Worm (Caenorhabditis elegans) whole organism, L2 larva: ENCODE results near the gene C37C3.17.
A peak's percentile ranks its signal among the peaks of the same experiment; 100 is the strongest.

Experiments
- C34F6.9 ChIP-seq: fragments of 150-350 bp; optimal IDR thresholded peaks from 2 replicates; lab custom pipeline; 2014; ENCODE audit warnings: missing biosample characterization, missing genetic modification characterization
- F13H6.1 ChIP-seq: sonication (generic microtip); optimal IDR thresholded peaks from 2 replicates; lab custom pipeline; 2016; ENCODE audit warnings: missing genetic modification characterization, missing compliant biosample characterization
- R02D3.7 ChIP-seq: fragments of 150-350 bp; optimal IDR thresholded peaks from 2 replicates; lab custom pipeline; 2014; ENCODE audit warnings: missing biosample characterization, missing genetic modification characterization
- Y55F3AM.14 ChIP-seq: fragments of 200-800 bp; sonication (Bioruptor generic); optimal IDR thresholded peaks from 2 replicates; lab custom pipeline; 2018; ENCODE audit warnings: mild to moderate bottlenecking, missing genetic modification characterization, missing compliant biosample characterization
- ZK546.5 ChIP-seq: sonication (generic microtip); optimal IDR thresholded peaks from 2 replicates; lab custom pipeline; 2017; ENCODE audit warnings: missing biosample characterization, missing genetic modification characterization
- alr-1 ChIP-seq: fragments of 150-350 bp; optimal IDR thresholded peaks from 2 replicates; lab custom pipeline; 2014; ENCODE audit warnings: missing biosample characterization, missing genetic modification characterization
- aly-2 ChIP-seq: fragments of 150-350 bp; optimal IDR thresholded peaks from 2 replicates; lab custom pipeline; 2014; ENCODE audit warnings: missing biosample characterization, missing genetic modification characterization
- ama-1 ChIP-seq: fragments of 150-350 bp; optimal IDR thresholded peaks from 2 replicates; lab custom pipeline; 2018; ENCODE audit warnings: inconsistent platforms
- blmp-1 ChIP-seq: sonication (generic microtip); optimal IDR thresholded peaks from 2 replicates; lab custom pipeline; 2017; ENCODE audit warnings: missing genetic modification characterization, mild to moderate bottlenecking, missing compliant biosample characterization, antibody characterized with exemption, moderate library complexity; ENCODE audit not compliant: insufficient read depth
- ceh-16 ChIP-seq: fragments of 150-350 bp; optimal IDR thresholded peaks from 2 replicates; lab custom pipeline; 2014; ENCODE audit warnings: missing biosample characterization, missing genetic modification characterization
- ceh-82 ChIP-seq: fragments of 150-350 bp; optimal IDR thresholded peaks from 2 replicates; lab custom pipeline; 2014; ENCODE audit warnings: missing biosample characterization, missing genetic modification characterization
- crh-2 ChIP-seq: sonication (generic microtip); optimal IDR thresholded peaks from 2 replicates; lab custom pipeline; 2017; ENCODE audit warnings: missing biosample characterization, missing genetic modification characterization
- dmd-4 ChIP-seq: sonication (generic microtip); optimal IDR thresholded peaks from 2 replicates; lab custom pipeline; 2017; ENCODE audit warnings: missing biosample characterization, missing genetic modification characterization
- egl-27 ChIP-seq: sonication (generic microtip); optimal IDR thresholded peaks from 3 replicates; lab custom pipeline; 2017; ENCODE audit warnings: missing biosample characterization, missing genetic modification reagents, missing genetic modification characterization
- elt-1 ChIP-seq: fragments of 150-350 bp; optimal IDR thresholded peaks from 2 replicates; lab custom pipeline; 2014; ENCODE audit warnings: missing biosample characterization, missing genetic modification characterization
- elt-3 ChIP-seq: sonication (generic microtip); optimal IDR thresholded peaks from 2 replicates; lab custom pipeline; 2017; ENCODE audit warnings: missing biosample characterization, missing genetic modification characterization
- fos-1 ChIP-seq: fragments of 150-350 bp; optimal IDR thresholded peaks from 2 replicates; lab custom pipeline; 2014; ENCODE audit warnings: missing biosample characterization, missing genetic modification characterization
- gmeb-1 ChIP-seq: fragments of 150-350 bp; optimal IDR thresholded peaks from 2 replicates; lab custom pipeline; 2014; ENCODE audit warnings: missing biosample characterization, missing genetic modification characterization
- lin-11 ChIP-seq: fragments of 150-350 bp; sonication (generic microtip); optimal IDR thresholded peaks from 2 replicates; lab custom pipeline; 2014; ENCODE audit warnings: missing biosample characterization, missing genetic modification characterization, inconsistent platforms, mixed read lengths
- lin-13 ChIP-seq: fragments of 150-350 bp; optimal IDR thresholded peaks from 2 replicates; lab custom pipeline; 2014; ENCODE audit warnings: missing biosample characterization, missing genetic modification reagents, missing genetic modification characterization
- lin-39 ChIP-seq: fragments of 150-350 bp; optimal IDR thresholded peaks from 2 replicates; lab custom pipeline; 2014; ENCODE audit warnings: missing biosample characterization, missing genetic modification reagents, missing genetic modification characterization
- lsy-2 ChIP-seq, 2 experiments: fragments of 150-350 bp in 1 of 2; sonication (generic microtip) in 1 of 2; optimal IDR thresholded peaks; 2 replicates each; lab custom pipeline; 2014 to 2017; ENCODE audit warnings: missing biosample characterization in 2 of 2, missing genetic modification characterization in 2 of 2
- mab-5 ChIP-seq: fragments of 150-350 bp; optimal IDR thresholded peaks from 2 replicates; lab custom pipeline; 2014; ENCODE audit warnings: missing biosample characterization, missing genetic modification characterization
- mbf-1 ChIP-seq: sonication (generic microtip); optimal IDR thresholded peaks from 2 replicates; lab custom pipeline; 2017; ENCODE audit warnings: missing biosample characterization, missing genetic modification characterization
- mdl-1 ChIP-seq, 2 experiments: fragments of 150-350 bp in 1 of 2; sonication (generic microtip) in 1 of 2; optimal IDR thresholded peaks; 2 replicates each; lab custom pipeline; 2017; ENCODE audit warnings: missing biosample characterization in 2 of 2, missing genetic modification characterization in 2 of 2
- nhr-10 ChIP-seq: sonication (generic microtip); optimal IDR thresholded peaks from 2 replicates; lab custom pipeline; 2017; ENCODE audit warnings: missing biosample characterization, missing genetic modification characterization
- nhr-11 ChIP-seq: fragments of 150-350 bp; optimal IDR thresholded peaks from 2 replicates; lab custom pipeline; 2014; ENCODE audit warnings: missing biosample characterization, missing genetic modification characterization
- nhr-12 ChIP-seq: fragments of 150-350 bp; optimal IDR thresholded peaks from 2 replicates; lab custom pipeline; 2014; ENCODE audit warnings: missing biosample characterization, missing genetic modification characterization
- nhr-129 ChIP-seq: fragments of 150-350 bp; optimal IDR thresholded peaks from 2 replicates; lab custom pipeline; 2014; ENCODE audit warnings: missing biosample characterization, missing genetic modification characterization
- nhr-21 ChIP-seq: fragments of 150-350 bp; optimal IDR thresholded peaks from 2 replicates; lab custom pipeline; 2014; ENCODE audit warnings: missing biosample characterization, missing genetic modification characterization
- nhr-23 ChIP-seq: fragments of 150-350 bp; optimal IDR thresholded peaks from 2 replicates; lab custom pipeline; 2014; ENCODE audit warnings: missing biosample characterization, missing genetic modification reagents, missing genetic modification characterization
- nhr-237 ChIP-seq: fragments of 150-350 bp; optimal IDR thresholded peaks from 2 replicates; lab custom pipeline; 2014; ENCODE audit warnings: missing biosample characterization, missing genetic modification characterization
- nhr-25 ChIP-seq: fragments of 150-350 bp; sonication (generic microtip); optimal IDR thresholded peaks from 3 replicates; lab custom pipeline; 2014; ENCODE audit warnings: missing biosample characterization, missing genetic modification characterization
- nhr-6 ChIP-seq: fragments of 150-350 bp; optimal IDR thresholded peaks from 2 replicates; lab custom pipeline; 2014; ENCODE audit warnings: missing biosample characterization, missing genetic modification characterization
- nhr-77 ChIP-seq: fragments of 150-350 bp; optimal IDR thresholded peaks from 2 replicates; lab custom pipeline; 2014; ENCODE audit warnings: missing biosample characterization, missing genetic modification characterization
- peb-1 ChIP-seq: fragments of 150-350 bp; optimal IDR thresholded peaks from 2 replicates; lab custom pipeline; 2014; ENCODE audit warnings: missing biosample characterization, missing genetic modification characterization
- sem-4 ChIP-seq: fragments of 150-350 bp; optimal IDR thresholded peaks from 2 replicates; lab custom pipeline; 2014; ENCODE audit warnings: missing biosample characterization, missing genetic modification reagents, missing genetic modification characterization
- skn-1 ChIP-seq: sonication (generic microtip); optimal IDR thresholded peaks from 2 replicates; lab custom pipeline; 2017; ENCODE audit warnings: missing biosample characterization, missing genetic modification characterization
- sma-3 ChIP-seq: sonication (generic microtip); optimal IDR thresholded peaks from 2 replicates; lab custom pipeline; 2016; ENCODE audit warnings: missing genetic modification reagents, missing genetic modification characterization, missing compliant biosample characterization
- sma-9 ChIP-seq, 2 experiments: fragments of 150-350 bp in 1 of 2; sonication (generic microtip) in 1 of 2; optimal IDR thresholded peaks; 2 replicates each; lab custom pipeline; 2014 to 2016; ENCODE audit warnings: missing genetic modification characterization in 2 of 2, mild to moderate bottlenecking in 1 of 2, missing biosample characterization in 1 of 2, missing compliant biosample characterization in 1 of 2, missing genetic modification reagents in 1 of 2, moderate library complexity in 1 of 2
- snpc-4 ChIP-seq: fragments of 150-350 bp; optimal IDR thresholded peaks from 2 replicates; lab custom pipeline; 2014; ENCODE audit warnings: missing biosample characterization, missing genetic modification characterization
- unc-39 ChIP-seq: fragments of 150-350 bp; optimal IDR thresholded peaks from 2 replicates; lab custom pipeline; 2014; ENCODE audit warnings: missing biosample characterization, missing genetic modification characterization
- unc-55 ChIP-seq: fragments of 150-350 bp; sonication (generic microtip); optimal IDR thresholded peaks from 3 replicates; lab custom pipeline; 2014; ENCODE audit warnings: missing biosample characterization, missing genetic modification reagents, missing genetic modification characterization
- unc-62 ChIP-seq: fragments of 150-350 bp; optimal IDR thresholded peaks from 2 replicates; lab custom pipeline; 2014; ENCODE audit warnings: missing biosample characterization, missing genetic modification reagents, missing genetic modification characterization
- zag-1 ChIP-seq: fragments of 150-350 bp; optimal IDR thresholded peaks from 2 replicates; lab custom pipeline; 2014; ENCODE audit warnings: missing biosample characterization, missing genetic modification characterization
- ztf-1 ChIP-seq: fragments of 200-800 bp; sonication (Bioruptor generic); conservative IDR thresholded peaks from 2 replicates; pipeline ENCODE4 v1.3.6; 2022; ENCODE audit warnings: missing genetic modification characterization, missing compliant biosample characterization
- ztf-11 ChIP-seq: sonication (generic microtip); optimal IDR thresholded peaks from 2 replicates; lab custom pipeline; 2017; ENCODE audit warnings: missing biosample characterization, missing genetic modification characterization
- ztf-4 ChIP-seq: fragments of 150-350 bp; optimal IDR thresholded peaks from 2 replicates; lab custom pipeline; 2014; ENCODE audit warnings: missing biosample characterization, missing genetic modification characterization

C37C3.17 gene

DNA sequence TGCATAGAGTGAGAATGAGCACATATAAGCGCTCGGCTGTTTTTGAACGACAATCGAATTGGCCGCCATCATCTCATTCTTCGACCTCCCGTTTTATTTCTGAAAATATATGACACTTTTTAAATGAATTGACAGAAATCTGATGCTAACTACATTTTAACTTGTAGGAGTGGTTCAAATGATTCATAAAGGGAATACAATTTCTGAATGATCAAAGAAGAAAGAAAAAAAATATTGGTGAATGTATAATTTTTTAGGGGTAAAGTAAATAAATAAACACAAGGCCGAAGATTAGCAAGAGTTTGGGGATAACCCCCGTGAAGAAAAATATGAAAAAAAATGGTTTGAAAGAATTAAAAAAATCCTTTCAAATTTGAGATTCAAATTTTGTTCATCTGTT, 3.0 kb upstream of the C37C3.17 start, which contains the start of gene C37C3.11:
C37C3.11 (minus strand) TSS at position 101 of the 400 bp plus-strand sequence.
- TF ChIP-seq lsy-2 (tag; optimal IDR thresholded peaks at IDR 0.05; lab: Kevin White, UChicago) (no peak), nhr-77 (tag; lab: Kevin White, UChicago) (no peak), snpc-4 (tag; lab: Kevin White, UChicago) (no peak), ama-1 (lab: Kevin White, UChicago) (no peak), elt-1 (no peak)

DNA sequence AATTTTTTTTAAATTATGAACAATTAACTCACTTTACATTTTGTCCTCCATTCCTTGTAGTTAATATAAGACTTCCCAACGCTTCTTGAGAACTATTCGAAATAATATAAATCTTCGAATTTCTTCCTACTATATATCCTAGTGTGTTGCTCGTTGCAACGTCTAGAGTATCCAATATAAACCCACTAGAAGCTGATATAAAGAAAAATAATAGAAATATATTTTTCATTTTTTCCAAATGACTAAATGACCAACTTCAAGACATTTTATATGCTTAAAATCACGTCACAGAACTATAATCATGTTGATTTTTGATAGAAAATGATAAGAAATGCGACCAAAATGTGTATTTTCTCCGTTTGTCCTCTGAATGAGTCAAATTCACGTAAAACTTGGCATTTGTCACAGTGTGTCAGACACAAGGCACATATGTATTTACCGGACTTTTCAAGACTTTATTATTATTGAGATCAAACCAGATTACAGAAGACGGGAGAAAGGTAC, 1.4 kb upstream of the C37C3.17 start, which contains the start of gene C37C3.10:
C37C3.10 (minus strand) TSS at position 51 of the 504 bp plus-strand sequence.
- peak; percentile 61 for TF ChIP-seq fos-1
- no peak for TF ChIP-seq nhr-129
- no peak for TF ChIP-seq sma-9 (GFP tag; optimal IDR thresholded peaks at IDR 0.05; lab: Kevin White, UChicago)
- no peak for TF ChIP-seq sma-9 (tag; optimal IDR thresholded peaks at IDR 0.05; lab: Kevin White, UChicago)
- no peak for TF ChIP-seq ceh-16 (tag; lab: Kevin White, UChicago)
- TF ChIP-seq, all 48 proteins: peak for 1

DNA sequence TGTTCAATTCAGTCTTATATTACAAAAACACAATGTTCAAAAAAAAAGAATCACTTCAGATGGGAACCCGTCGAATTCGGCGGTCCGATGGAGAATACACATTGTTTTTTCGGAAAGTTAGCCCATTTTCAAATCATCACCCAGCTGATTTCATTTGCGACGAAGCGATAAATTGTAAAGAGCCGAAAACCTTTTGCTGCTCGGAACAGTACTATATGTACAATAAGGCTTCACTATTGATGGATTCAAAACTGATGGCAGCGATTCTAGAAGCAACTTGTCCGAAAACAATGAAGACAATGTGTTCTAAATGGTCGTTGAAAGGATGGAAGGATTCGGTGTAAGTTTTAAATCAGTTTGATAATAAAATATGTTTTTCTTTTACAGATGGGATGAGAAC, 3.8 kb downstream of the C37C3.17 start, which contains the start of gene C37C3.1:
C37C3.1 (plus strand) TSS at position 33 of the 400 bp plus-strand sequence.
- no peak for TF ChIP-seq ZK546.5 (tag; lab: Kevin White, UChicago)
- TF ChIP-seq ceh-82 (tag; lab: Kevin White, UChicago), result no peak
- TF ChIP-seq zag-1 (tag; lab: Kevin White, UChicago), result no peak
- peak; percentile 5 for TF ChIP-seq sma-9 (GFP tag; optimal IDR thresholded peaks at IDR 0.05; lab: Kevin White, UChicago)
- no peak for TF ChIP-seq sma-9 (tag; optimal IDR thresholded peaks at IDR 0.05; lab: Kevin White, UChicago)
- TF ChIP-seq egl-27 (tag; lab: Kevin White, UChicago), result no peak
- TF ChIP-seq lin-11, result no peak
- no peak for TF ChIP-seq nhr-10 (tag; lab: Kevin White, UChicago)
- TF ChIP-seq lin-39, result no peak
- peak; percentile 8 for TF ChIP-seq ama-1 (lab: Kevin White, UChicago)
- TF ChIP-seq fos-1, result no peak
- TF ChIP-seq ztf-4 (tag; lab: Kevin White, UChicago), result no peak
- no peak for TF ChIP-seq ztf-11 (tag; lab: Kevin White, UChicago)
- no peak for TF ChIP-seq dmd-4 (tag; lab: Kevin White, UChicago)
- TF ChIP-seq alr-1 (tag; lab: Kevin White, UChicago), result no peak
- no peak for TF ChIP-seq nhr-23 (tag; lab: Kevin White, UChicago)
- TF ChIP-seq unc-55 (GFP tag; lab: Kevin White, UChicago), result no peak
- no peak for TF ChIP-seq mab-5 (tag; lab: Kevin White, UChicago)
- no peak for TF ChIP-seq ceh-16 (tag; lab: Kevin White, UChicago)
- no peak for TF ChIP-seq mdl-1 (tag; optimal IDR thresholded peaks at IDR 0.05; lab: Kevin White, UChicago)
- peak; percentile 40 for TF ChIP-seq nhr-21 (tag; lab: Kevin White, UChicago)
- TF ChIP-seq Y55F3AM.14 (GFP tag; lab: Kevin White, UChicago), result no peak
- TF ChIP-seq lin-13 (GFP tag; lab: Kevin White, UChicago), result no peak
- TF ChIP-seq lsy-2 (tag; optimal IDR thresholded peaks at IDR 0.05; lab: Kevin White, UChicago), result no peak
- TF ChIP-seq gmeb-1 (tag; lab: Kevin White, UChicago), result no peak
- TF ChIP-seq crh-2 (tag; lab: Kevin White, UChicago), result peak; percentile 23
- TF ChIP-seq snpc-4 (tag; lab: Kevin White, UChicago), result no peak
- TF ChIP-seq nhr-25 (tag; lab: Kevin White, UChicago), result peak; percentile 3
- no peak for TF ChIP-seq R02D3.7 (tag; lab: Kevin White, UChicago)
- no peak for TF ChIP-seq blmp-1 (tag; lab: Kevin White, UChicago)
- TF ChIP-seq unc-62 (GFP tag; lab: Kevin White, UChicago), result no peak
- no peak for TF ChIP-seq nhr-11 (tag; lab: Kevin White, UChicago)
- no peak for TF ChIP-seq C34F6.9 (tag; lab: Kevin White, UChicago)
- TF ChIP-seq ztf-1, result no peak
- no peak for TF ChIP-seq nhr-237
- no peak for TF ChIP-seq F13H6.1 (tag; lab: Kevin White, UChicago)
- TF ChIP-seq sma-3 (GFP tag; lab: Kevin White, UChicago), result peak; percentile 37
- no peak for TF ChIP-seq nhr-77 (tag; lab: Kevin White, UChicago)
- no peak for TF ChIP-seq elt-3 (tag; lab: Kevin White, UChicago)
- no peak for TF ChIP-seq nhr-6
- TF ChIP-seq unc-39 (tag; lab: Kevin White, UChicago), result no peak
- TF ChIP-seq skn-1 (tag; lab: Kevin White, UChicago), result no peak
- no peak for TF ChIP-seq nhr-129
- TF ChIP-seq elt-1, result no peak
- no peak for TF ChIP-seq aly-2 (tag; lab: Kevin White, UChicago)
- no peak for TF ChIP-seq peb-1 (tag; lab: Kevin White, UChicago)
- no peak for TF ChIP-seq mbf-1 (tag; lab: Kevin White, UChicago)
- TF ChIP-seq nhr-12 (tag; lab: Kevin White, UChicago), result no peak
- no peak for TF ChIP-seq sem-4 (tag; lab: Kevin White, UChicago)
